Fruit fly (Drosophila melanogaster): ENCODE measurements around the gene CG31140.

The CG31140 gene

DNA sequence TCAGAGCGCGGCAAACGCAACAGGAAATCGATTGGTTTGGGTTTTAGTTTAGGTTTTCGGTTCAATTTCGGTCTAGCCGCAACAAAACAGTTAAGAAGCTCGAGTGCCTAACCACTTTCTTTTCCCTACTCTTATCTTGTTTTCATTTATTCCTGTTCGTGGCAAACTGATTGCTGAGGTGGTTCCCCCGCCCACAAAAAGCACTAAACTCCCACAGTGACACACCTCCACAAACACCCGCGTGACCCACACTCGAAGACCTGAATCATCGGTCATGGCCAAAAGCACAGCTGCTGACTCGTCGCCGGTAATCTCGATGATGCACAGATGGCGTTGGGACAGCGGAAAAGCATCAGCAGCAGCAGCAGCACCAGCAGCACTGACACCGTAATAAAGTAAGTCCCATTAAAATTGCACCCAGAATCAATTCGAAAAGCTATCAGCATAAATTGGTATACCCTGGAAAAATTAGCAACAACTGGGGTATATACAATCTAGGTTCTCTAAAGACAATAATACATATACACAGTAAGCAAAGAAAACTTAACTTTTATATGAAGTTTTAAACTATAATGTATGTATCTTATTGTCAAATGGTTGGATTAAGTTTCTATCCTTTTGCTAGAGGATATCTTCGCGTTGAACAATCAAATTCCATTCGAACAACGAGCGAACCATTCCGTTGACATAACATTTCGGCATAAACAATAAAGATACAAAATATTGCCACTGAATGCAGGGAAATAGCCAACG, 62.9 kb downstream of the CG31140 start (continued):
- TF ChIP-seq lov (optimal IDR thresholded peaks at IDR 0.05) (no peak), lov (GFP tag; IDR thresholded peaks at IDR 0.05) (no peak), fd96Cb (tag; optimal IDR thresholded peaks at IDR 0.05) (peak; percentile 39), ara (GFP tag; IDR thresholded peaks at IDR 0.05) (0 out of 2 replicates have a peak, but pooled peaks have one; percentile 27), CG17359 (tag; optimal IDR thresholded peaks at IDR 0.05) (peak; percentile 27), peb (GFP tag; IDR thresholded peaks at IDR 0.05) (no peak), CG8359 (GFP tag; optimal IDR thresholded peaks at IDR 0.05; ENCODE audit: borderline replicate concordance) (no peak), maf-S (GFP tag; optimal IDR thresholded peaks at IDR 0.05) (no peak), CG7357 (GFP tag; IDR thresholded peaks at IDR 0.05) (no peak), CG14965 (GFP tag; optimal IDR thresholded peaks at IDR 0.05; ENCODE audit: borderline replicate concordance) (no peak), CG4707 (GFP tag; optimal IDR thresholded peaks at IDR 0.05) (no peak), en (GFP tag; optimal IDR thresholded peaks at IDR 0.05) (no peak), CG1603 (tag; optimal IDR thresholded peaks at IDR 0.05) (peak; percentile 40), CG12236 (GFP tag; optimal IDR thresholded peaks at IDR 0.05) (no peak), slbo (GFP tag; IDR thresholded peaks at IDR 0.05) (0 out of 2 replicates have a peak, but pooled peaks have one; percentile 24), klu (GFP tag; IDR thresholded peaks at IDR 0.05) (no peak), HHEX (GFP tag; optimal IDR thresholded peaks at IDR 0.05) (peak; percentile 10), CG13287 (GFP tag; IDR thresholded peaks at IDR 0.05; ENCODE audit: partially characterized antibody) (no peak), twi (tag; optimal IDR thresholded peaks at IDR 0.05) (no peak), CG11093 (GFP tag; IDR thresholded peaks at IDR 0.05) (0 out of 3 replicates have a peak, but pooled peaks have one; percentile 25), pzg (GFP tag; optimal IDR thresholded peaks at IDR 0.05) (no peak), Atf3 (GFP tag; optimal IDR thresholded peaks at IDR 0.05) (peak; percentile 34), exex (tag; optimal IDR thresholded peaks at IDR 0.05) (no peak), br (optimal IDR thresholded peaks at IDR 0.05) (no peak), vvl (GFP tag; IDR thresholded peaks at IDR 0.05) (peak; percentile 58), ac (GFP tag; optimal IDR thresholded peaks at IDR 0.05) (no peak), CG11504 (tag; optimal IDR thresholded peaks at IDR 0.05) (peak; percentile 66), run (tag; optimal IDR thresholded peaks at IDR 0.05) (no peak), Xrp1 (GFP tag; IDR thresholded peaks at IDR 0.05) (peak; percentile 55; the same call in 1 of the 2 replicates), Bteb2 (GFP tag; optimal IDR thresholded peaks at IDR 0.05) (no peak), CG31365 (tag; optimal IDR thresholded peaks at IDR 0.05) (no peak), aop (GFP tag; IDR thresholded peaks at IDR 0.05) (no peak), ERR (GFP tag; optimal IDR thresholded peaks at IDR 0.05) (no peak), vnd (GFP tag; IDR thresholded peaks at IDR 0.05; ENCODE audit: partially characterized antibody) (no peak), Drgx (GFP tag; IDR thresholded peaks at IDR 0.05) (0 out of 2 replicates have a peak, but pooled peaks have one; percentile 31), CG6791 (GFP tag; IDR thresholded peaks at IDR 0.05; ENCODE audit: partially characterized antibody) (no peak), CG3163 (GFP tag; optimal IDR thresholded peaks at IDR 0.05) (no peak), row (GFP tag; IDR thresholded peaks at IDR 0.05) (peak; percentile 51; the same call in 2 of the 3 replicates), lilli (GFP tag; optimal IDR thresholded peaks at IDR 0.05) (peak; percentile 42), sc (optimal IDR thresholded peaks at IDR 0.05) (no peak), sc (GFP tag; optimal IDR thresholded peaks at IDR 0.05) (no peak), az2 (GFP tag; optimal IDR thresholded peaks at IDR 0.05) (peak; percentile 13), CG10654 (GFP tag; optimal IDR thresholded peaks at IDR 0.05) (peak; percentile 10), CG10274 (GFP tag; optimal IDR thresholded peaks at IDR 0.05) (no peak), CG13894 (tag; optimal IDR thresholded peaks at IDR 0.05) (no peak), CG12942 (GFP tag; optimal IDR thresholded peaks at IDR 0.05) (no peak), Atf-2 (GFP tag; optimal IDR thresholded peaks at IDR 0.05) (no peak), sd (tag; optimal IDR thresholded peaks at IDR 0.05) (no peak), Vsx1 (GFP tag; optimal IDR thresholded peaks at IDR 0.05) (no peak), CG13624 (GFP tag; optimal IDR thresholded peaks at IDR 0.05) (peak; percentile 21)

Data from whole organism, embryonic.